Worm (Caenorhabditis elegans) whole organism, young adult: ENCODE measurements around the gene alh-8.
"Not testable (repeated sequence)": the region's sequence is repeated elsewhere in the genome, so short reads cannot be mapped to it uniquely, and the experiment has no call there.

Experiments used
- C06A6.2 ChIP-seq: fragments of 200-800 bp; sonication (Bioruptor generic); conservative IDR thresholded peaks from 2 replicates; pipeline ENCODE4 v1.3.6; 2022; ENCODE audit warnings: missing genetic modification characterization, missing compliant biosample characterization
- D2030.7 ChIP-seq: fragments of 200-800 bp; sonication (Bioruptor generic); IDR thresholded peaks from 2 replicates; pipeline ENCODE4 v1.3.6; 2022; ENCODE audit warnings: missing genetic modification reagents, missing genetic modification characterization, missing compliant biosample characterization
- F33H1.4 ChIP-seq: fragments of 200-800 bp; sonication (Bioruptor generic); IDR thresholded peaks from 2 replicates; pipeline ENCODE4 v1.3.6; 2022; ENCODE audit warnings: missing genetic modification reagents, missing genetic modification characterization, missing compliant biosample characterization
- F49E8.2 ChIP-seq: sonication (generic microtip); optimal IDR thresholded peaks from 3 replicates; lab custom pipeline; 2017; ENCODE audit warnings: missing genetic modification characterization, mild to moderate bottlenecking, missing compliant biosample characterization, antibody characterized with exemption, moderate library complexity; ENCODE audit not compliant: insufficient read depth
- F55B11.4 ChIP-seq: sonication (generic microtip); optimal IDR thresholded peaks from 2 replicates; lab custom pipeline; 2016; ENCODE audit warnings: missing compliant biosample characterization, missing genetic modification characterization, borderline replicate concordance; ENCODE audit not compliant: insufficient read depth
- K11D2.4 ChIP-seq: fragments of 200-800 bp; sonication (Bioruptor generic); IDR thresholded peaks from 2 replicates; pipeline ENCODE4 v1.3.6; 2022; ENCODE audit warnings: missing genetic modification reagents, missing genetic modification characterization, missing compliant biosample characterization
- Y53G8AR.9 ChIP-seq: fragments of 200-800 bp; sonication (Bioruptor generic); conservative IDR thresholded peaks from 2 replicates; pipeline ENCODE4 v1.3.6; 2022; ENCODE audit warnings: missing genetic modification reagents, missing genetic modification characterization, missing compliant biosample characterization
- akir-1 ChIP-seq: fragments of 200-800 bp; sonication (Bioruptor generic); optimal IDR thresholded peaks from 2 replicates; lab custom pipeline; 2018; ENCODE audit warnings: mild to moderate bottlenecking, missing genetic modification characterization, moderate library complexity, missing compliant biosample characterization
- aptf-3 ChIP-seq: fragments of 200-800 bp; sonication (Bioruptor generic); IDR thresholded peaks from 2 replicates; pipeline ENCODE4 v1.3.6; 2022; ENCODE audit warnings: missing genetic modification characterization, missing compliant biosample characterization
- cebp-1 ChIP-seq, 2 experiments: fragments of 200-800 bp in 1 of 2; sonication (Bioruptor generic) in 1 of 2; sonication (generic microtip) in 1 of 2; IDR thresholded peaks in 1 of 2; optimal IDR thresholded peaks in 1 of 2; 2 replicates each; pipeline versions ENCODE4 v1.3.6 to Lab custom; 2017 to 2022; ENCODE audit warnings: missing compliant biosample characterization in 2 of 2, missing genetic modification characterization in 2 of 2, mild to moderate bottlenecking in 1 of 2, missing genetic modification reagents in 1 of 2, moderate library complexity in 1 of 2
- ceh-100 ChIP-seq: fragments of 200-800 bp; sonication (Bioruptor generic); IDR thresholded peaks from 2 replicates; pipeline ENCODE4 v1.3.6; 2022; ENCODE audit warnings: missing genetic modification reagents, missing genetic modification characterization, missing compliant biosample characterization
- ceh-91 ChIP-seq: fragments of 200-800 bp; sonication (Bioruptor generic); IDR thresholded peaks from 2 replicates; pipeline ENCODE4 v1.3.6; 2022; ENCODE audit warnings: missing genetic modification reagents, missing genetic modification characterization, missing compliant biosample characterization
- dox-1 ChIP-seq: fragments of 200-800 bp; sonication (Bioruptor generic); IDR thresholded peaks from 2 replicates; pipeline ENCODE4 v1.3.6; 2022; ENCODE audit warnings: missing genetic modification reagents, missing genetic modification characterization, missing compliant biosample characterization
- dpl-1 ChIP-seq: fragments of 150-350 bp; optimal IDR thresholded peaks from 2 replicates; lab custom pipeline; 2014; ENCODE audit warnings: missing biosample characterization, missing genetic modification reagents, missing genetic modification characterization
- efl-1 ChIP-seq: fragments of 150-350 bp; optimal IDR thresholded peaks from 2 replicates; lab custom pipeline; 2014; ENCODE audit warnings: missing biosample characterization, missing genetic modification reagents, missing genetic modification characterization
- egl-18 ChIP-seq: fragments of 200-800 bp; sonication (Bioruptor generic); IDR thresholded peaks from 2 replicates; pipeline ENCODE4 v1.3.6; 2022; ENCODE audit warnings: missing genetic modification reagents, missing genetic modification characterization, missing compliant biosample characterization
- egrh-3 ChIP-seq: fragments of 200-800 bp; sonication (Bioruptor generic); IDR thresholded peaks from 2 replicates; pipeline ENCODE4 v1.3.6; 2022; ENCODE audit warnings: missing genetic modification reagents, missing genetic modification characterization, missing compliant biosample characterization
- hmg-1.2 ChIP-seq: fragments of 200-800 bp; sonication (Bioruptor generic); IDR thresholded peaks from 2 replicates; pipeline ENCODE4 v1.3.6; 2022; ENCODE audit warnings: missing genetic modification reagents, missing genetic modification characterization, missing compliant biosample characterization
- lin-26 ChIP-seq: fragments of 200-800 bp; sonication (Bioruptor generic); IDR thresholded peaks from 2 replicates; pipeline ENCODE4 v1.3.6; 2022; ENCODE audit warnings: missing genetic modification reagents, missing genetic modification characterization, missing compliant biosample characterization
- lin-54 ChIP-seq: fragments of 200-800 bp; sonication (Bioruptor generic); optimal IDR thresholded peaks from 2 replicates; lab custom pipeline; 2018; ENCODE audit warnings: mild to moderate bottlenecking, missing genetic modification characterization, missing compliant biosample characterization
- lsl-1 ChIP-seq: fragments of 200-800 bp; sonication (Bioruptor generic); optimal IDR thresholded peaks from 2 replicates; lab custom pipeline; 2018; ENCODE audit warnings: mild to moderate bottlenecking, missing genetic modification characterization, moderate library complexity, missing compliant biosample characterization
- madf-6 ChIP-seq: fragments of 200-800 bp; sonication (Bioruptor generic); IDR thresholded peaks from 2 replicates; pipeline ENCODE4 v1.3.6; 2022; ENCODE audit warnings: missing genetic modification reagents, missing genetic modification characterization, missing compliant biosample characterization
- madf-8 ChIP-seq: fragments of 200-800 bp; sonication (Bioruptor generic); conservative IDR thresholded peaks from 2 replicates; pipeline ENCODE4 v1.3.6; 2022; ENCODE audit warnings: missing genetic modification reagents, missing genetic modification characterization, missing compliant biosample characterization
- mcd-1 ChIP-seq: fragments of 200-800 bp; sonication (Bioruptor generic); IDR thresholded peaks from 2 replicates; pipeline ENCODE4 v1.3.6; 2022; ENCODE audit warnings: missing genetic modification reagents, missing genetic modification characterization, missing compliant biosample characterization
- mes-4 ChIP-seq: sonication (generic microtip); optimal IDR thresholded peaks from 2 replicates; lab custom pipeline; 2016; ENCODE audit warnings: missing genotype, missing genetic modification characterization, missing compliant biosample characterization
- nhr-120 ChIP-seq: fragments of 200-800 bp; sonication (Bioruptor generic); IDR thresholded peaks from 2 replicates; pipeline ENCODE4 v1.3.6; 2022; ENCODE audit warnings: missing genetic modification characterization, missing compliant biosample characterization
- nhr-80 ChIP-seq: sonication (generic microtip); optimal IDR thresholded peaks from 2 replicates; lab custom pipeline; 2016; ENCODE audit warnings: missing genetic modification characterization, missing compliant biosample characterization
- pbrm-1 ChIP-seq: fragments of 200-800 bp; sonication (Bioruptor generic); IDR thresholded peaks from 2 replicates; pipeline ENCODE4 v1.3.6; 2022; ENCODE audit warnings: missing genetic modification reagents, missing genetic modification characterization, missing compliant biosample characterization
- rec-8 ChIP-seq, 2 experiments: sonication (generic microtip); optimal IDR thresholded peaks; 2 replicates each; lab custom pipeline; 2016; ENCODE audit warnings: mild to moderate bottlenecking in 2 of 2, missing genetic modification characterization in 2 of 2, missing genetic modification reagents in 2 of 2, missing genotype in 2 of 2, missing biosample characterization in 1 of 2, missing compliant biosample characterization in 1 of 2, moderate library complexity in 1 of 2
- sea-2 ChIP-seq: fragments of 200-800 bp; sonication (Bioruptor generic); IDR thresholded peaks from 2 replicates; pipeline ENCODE4 v1.3.6; 2022; ENCODE audit warnings: missing genetic modification characterization, missing compliant biosample characterization
- snpc-3.4 ChIP-seq: sonication (generic microtip); optimal IDR thresholded peaks from 2 replicates; lab custom pipeline; 2017; ENCODE audit warnings: missing genetic modification characterization, mild to moderate bottlenecking, missing compliant biosample characterization, antibody characterized with exemption, moderate library complexity, missing genotype, missing genetic modification reagents
- snpc-4 ChIP-seq, 5 experiments: fragments of 150-350 bp in 1 of 5; sonication (generic microtip) in 4 of 5; optimal IDR thresholded peaks; 2 replicates each; lab custom pipeline; 2014 to 2018; ENCODE audit warnings: missing genetic modification characterization in 5 of 5, missing biosample characterization in 3 of 5, antibody characterized with exemption in 2 of 5, mild to moderate bottlenecking in 2 of 5, missing compliant biosample characterization in 2 of 5, missing genotype in 2 of 5, moderate library complexity in 2 of 5, missing genetic modification reagents in 1 of 5
- sptf-2 ChIP-seq: fragments of 200-800 bp; sonication (Bioruptor generic); optimal IDR thresholded peaks from 2 replicates; lab custom pipeline; 2018; ENCODE audit warnings: mild to moderate bottlenecking, missing genetic modification characterization, missing compliant biosample characterization
- tbx-9 ChIP-seq: sonication (generic microtip); optimal IDR thresholded peaks from 2 replicates; lab custom pipeline; 2016; ENCODE audit warnings: borderline replicate concordance, missing genetic modification characterization, inconsistent platforms, missing compliant biosample characterization
- xnd-1 ChIP-seq: sonication (generic microtip); optimal IDR thresholded peaks from 2 replicates; lab custom pipeline; 2016; ENCODE audit warnings: missing genotype, missing genetic modification reagents, missing genetic modification characterization, missing compliant biosample characterization
- ztf-18 ChIP-seq: sonication (generic microtip); optimal IDR thresholded peaks from 2 replicates; lab custom pipeline; 2016; ENCODE audit warnings: missing genotype, mild to moderate bottlenecking, missing genetic modification characterization, missing compliant biosample characterization

Gene alh-8

ce11 chrII:11695161-11695944 lies 33.5 kb upstream of the alh-8 start, which contains the start of gene tars-1:
tars-1 (minus strand) TSS chrII:11695657.
- TF ChIP-seq dox-1 (peak; percentile 41; the same call in 1 of the 2 replicates), dpl-1 (GFP tag; lab: Kevin White, UChicago) (peak; percentile 46), ceh-100 (peak; percentile 80), nhr-80 (peak; percentile 20), snpc-3.4 (peak; percentile 48), egrh-3 (GFP tag; lab: Robert Waterston, UW) (0 out of 2 replicates have a peak, but pooled peaks have one; percentile 9), xnd-1 (tag; lab: Kevin White, UChicago) (peak; percentile 83), F49E8.2 (tag; lab: Kevin White, UChicago) (peak; percentile 14), cebp-1 (tag; optimal IDR thresholded peaks at IDR 0.05; lab: Kevin White, UChicago) (peak; percentile 1), lin-54 (GFP tag; lab: Kevin White, UChicago) (peak; percentile 40), madf-8 (GFP tag; lab: Robert Waterston, UW) (peak; percentile 81), C06A6.2 (peak; percentile 26; the same call in 1 of the 2 replicates), madf-6 (peak; percentile 93), lsl-1 (GFP tag; lab: Kevin White, UChicago) (peak; percentile 95), efl-1 (GFP tag; lab: Kevin White, UChicago) (peak; percentile 85), ceh-91 (GFP tag; lab: Robert Waterston, UW) (peak; percentile 69), lin-26 (GFP tag; lab: Robert Waterston, UW) (peak; percentile 23; the same call in 1 of the 2 replicates), ztf-18 (peak; percentile 15), F33H1.4 (GFP tag; lab: Robert Waterston, UW) (peak; percentile 93), mcd-1 (peak; percentile 77), D2030.7 (GFP tag; lab: Robert Waterston, UW) (peak; percentile 75)
- not testable (repeated sequence) for TF ChIP-seq cebp-1 (GFP tag; IDR thresholded peaks at IDR 0.05; lab: Robert Waterston, UW)

- TF ChIP-seq hmg-1.2 (GFP tag; lab: Robert Waterston, UW) (no peak), F55B11.4 (tag; lab: Kevin White, UChicago) (no peak), pbrm-1 (GFP tag; lab: Robert Waterston, UW) (no peak), sptf-2 (no peak), dox-1 (no peak), nhr-120 (no peak), mes-4 (tag; lab: Kevin White, UChicago) (no peak), lin-54 (GFP tag; lab: Kevin White, UChicago) (no peak), tbx-9 (tag; lab: Kevin White, UChicago) (no peak), rec-8 (tag; optimal IDR thresholded peaks at IDR 0.05; lab: Kevin White, UChicago) (no peak), aptf-3 (no peak), Y53G8AR.9 (GFP tag; lab: Robert Waterston, UW) (no peak), K11D2.4 (GFP tag; lab: Robert Waterston, UW) (no peak), egl-18 (GFP tag; lab: Robert Waterston, UW) (no peak), nhr-80 (no peak), snpc-4 (GFP tag; optimal IDR thresholded peaks at IDR 0.05; lab: Kevin White, UChicago) (no peak), snpc-4 (tag; optimal IDR thresholded peaks at IDR 0.05; lab: Kevin White, UChicago) (no peak), sea-2 (GFP tag; lab: Robert Waterston, UW) (no peak), akir-1 (GFP tag; lab: Kevin White, UChicago) (no peak)
Measured at ce11 chrII:11695945-11696270, 32.9 kb upstream of the alh-8 start, which contains the start of gene xpf-1. xpf-1 (plus strand) TSS chrII:11696171.
